Worm (Caenorhabditis elegans): ENCODE measurements around the gene ztf-1.

DNA sequence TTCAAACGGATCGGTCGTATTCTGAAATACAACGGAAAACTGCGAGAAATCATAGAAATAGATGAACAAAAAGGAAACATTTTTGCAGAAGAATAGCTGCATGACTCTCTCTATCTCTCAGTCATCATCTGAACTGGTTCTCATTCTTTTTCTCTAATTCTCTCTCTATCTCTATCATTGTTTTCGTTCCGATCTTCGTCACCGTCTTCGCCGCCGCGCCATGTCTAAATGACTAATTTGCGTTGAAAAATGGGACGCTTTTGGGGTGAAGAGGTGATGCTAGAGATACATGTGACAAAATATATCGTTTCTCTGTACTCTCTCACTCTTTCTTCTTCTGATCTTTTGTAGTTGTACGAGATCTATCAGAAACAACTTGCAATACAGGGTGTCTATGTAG is 11.7 kb downstream of the ztf-1 start:
- TF ChIP-seq unc-62 (GFP tag; optimal IDR thresholded peaks at IDR 0.05): no peak
- TF ChIP-seq nhr-237 (tag; optimal IDR thresholded peaks at IDR 0.05): no peak
- no peak for TF ChIP-seq unc-39 (tag; optimal IDR thresholded peaks at IDR 0.05)
- TF ChIP-seq mep-1 (tag; optimal IDR thresholded peaks at IDR 0.05): no peak
- no peak for TF ChIP-seq snpc-4 (tag; optimal IDR thresholded peaks at IDR 0.05)

Measured in whole organism, mixed stage, embryonic.